Worm (Caenorhabditis elegans) whole organism, early embryonic: ENCODE data around the gene obr-3.

Source experiments
- B0310.2 ChIP-seq: sonication (generic microtip); optimal IDR thresholded peaks from 2 replicates; lab custom pipeline; 2016; ENCODE audit warnings: mild to moderate bottlenecking, missing genetic modification characterization, missing compliant biosample characterization
- F13C5.2 ChIP-seq: sonication (generic microtip); optimal IDR thresholded peaks from 2 replicates; lab custom pipeline; 2017; ENCODE audit warnings: mild to moderate bottlenecking, missing genetic modification characterization, inconsistent platforms, missing compliant biosample characterization
- aly-1 ChIP-seq: sonication (generic microtip); optimal IDR thresholded peaks from 2 replicates; lab custom pipeline; 2016; ENCODE audit warnings: missing genetic modification characterization, missing compliant biosample characterization
- ama-1 ChIP-seq: fragments of 150-350 bp; optimal IDR thresholded peaks from 2 replicates; lab custom pipeline; 2014
- ceh-13 ChIP-seq: fragments of 200-800 bp; sonication (Bioruptor generic); optimal IDR thresholded peaks from 2 replicates; lab custom pipeline; 2018; ENCODE audit warnings: mild to moderate bottlenecking, missing genetic modification characterization, missing compliant biosample characterization
- ceh-36 ChIP-seq: sonication (generic microtip); optimal IDR thresholded peaks from 2 replicates; lab custom pipeline; 2016; ENCODE audit warnings: missing genetic modification characterization, inconsistent platforms, missing compliant biosample characterization
- ets-7 ChIP-seq: sonication (generic microtip); optimal IDR thresholded peaks from 2 replicates; lab custom pipeline; 2016; ENCODE audit warnings: missing genotype, missing genetic modification characterization, missing compliant biosample characterization
- flt-1 ChIP-seq: fragments of 200-800 bp; sonication (Bioruptor generic); IDR thresholded peaks from 2 replicates; pipeline ENCODE4 v1.3.6; 2022; ENCODE audit warnings: missing genetic modification characterization, missing compliant biosample characterization
- hmbx-1 ChIP-seq: sonication (generic microtip); optimal IDR thresholded peaks from 2 replicates; lab custom pipeline; 2016; ENCODE audit warnings: mild to moderate bottlenecking, missing genetic modification characterization, missing compliant biosample characterization
- hmg-4 ChIP-seq: fragments of 200-800 bp; sonication (Bioruptor generic); optimal IDR thresholded peaks from 2 replicates; lab custom pipeline; 2018; ENCODE audit warnings: mild to moderate bottlenecking, missing genetic modification characterization, missing compliant biosample characterization
- hnd-1 ChIP-seq: sonication (generic microtip); optimal IDR thresholded peaks from 2 replicates; lab custom pipeline; 2016; ENCODE audit warnings: missing genetic modification characterization, missing compliant biosample characterization
- pes-1 ChIP-seq: fragments of 200-800 bp; sonication (Bioruptor generic); IDR thresholded peaks from 2 replicates; pipeline ENCODE4 v1.3.6; 2022; ENCODE audit warnings: missing genetic modification reagents, missing genetic modification characterization, missing compliant biosample characterization
- scrt-1 ChIP-seq: fragments of 200-800 bp; sonication (Bioruptor generic); IDR thresholded peaks from 2 replicates; pipeline ENCODE4 v1.3.6; 2022; ENCODE audit warnings: missing genetic modification characterization, missing compliant biosample characterization
- sea-1 ChIP-seq: fragments of 200-800 bp; sonication (Bioruptor generic); conservative IDR thresholded peaks from 2 replicates; pipeline ENCODE4 v1.3.6; 2022; ENCODE audit warnings: missing genetic modification characterization, missing compliant biosample characterization
- tbx-11 ChIP-seq: fragments of 200-800 bp; sonication (Bioruptor generic); IDR thresholded peaks from 2 replicates; pipeline ENCODE4 v1.3.6; 2022; ENCODE audit warnings: missing genetic modification characterization, missing compliant biosample characterization
- tbx-37 ChIP-seq: fragments of 200-800 bp; sonication (Bioruptor generic); conservative IDR thresholded peaks from 2 replicates; pipeline ENCODE4 v1.3.6; 2022; ENCODE audit warnings: missing genetic modification reagents, missing genetic modification characterization, missing compliant biosample characterization
- tra-4 ChIP-seq: sonication (generic microtip); optimal IDR thresholded peaks from 2 replicates; lab custom pipeline; 2017; ENCODE audit warnings: missing genetic modification characterization, missing compliant biosample characterization

Gene obr-3

DNA sequence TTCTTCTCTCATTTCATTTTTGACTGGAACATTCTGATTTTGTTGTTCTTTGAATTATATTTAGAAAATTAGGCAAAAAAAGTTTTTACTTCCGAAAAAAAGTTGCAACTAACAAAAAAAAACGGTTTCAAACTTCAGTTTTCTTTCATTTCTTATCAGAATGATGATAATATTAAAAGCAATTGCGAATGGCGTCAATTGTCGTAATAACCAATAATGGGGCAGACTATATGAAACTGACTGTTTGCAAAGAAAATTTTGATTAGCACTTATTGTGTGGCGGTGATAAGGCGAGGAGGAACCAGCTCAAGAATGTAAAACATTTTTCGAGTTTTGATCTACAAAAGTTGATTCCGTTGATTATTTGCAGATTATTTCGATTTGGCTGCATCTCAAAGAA is 36.9 kb downstream of the obr-3 start:
- TF ChIP-seq flt-1 (GFP tag; lab: Robert Waterston, UW): no peak
- no peak for TF ChIP-seq tbx-37 (GFP tag; lab: Robert Waterston, UW)
- no peak for TF ChIP-seq tbx-11 (GFP tag; lab: Robert Waterston, UW)
- TF ChIP-seq ets-7 (tag; lab: Kevin White, UChicago): no peak
- no peak for TF ChIP-seq aly-1 (tag; lab: Kevin White, UChicago)
- no peak for TF ChIP-seq F13C5.2 (tag; lab: Kevin White, UChicago)

DNA sequence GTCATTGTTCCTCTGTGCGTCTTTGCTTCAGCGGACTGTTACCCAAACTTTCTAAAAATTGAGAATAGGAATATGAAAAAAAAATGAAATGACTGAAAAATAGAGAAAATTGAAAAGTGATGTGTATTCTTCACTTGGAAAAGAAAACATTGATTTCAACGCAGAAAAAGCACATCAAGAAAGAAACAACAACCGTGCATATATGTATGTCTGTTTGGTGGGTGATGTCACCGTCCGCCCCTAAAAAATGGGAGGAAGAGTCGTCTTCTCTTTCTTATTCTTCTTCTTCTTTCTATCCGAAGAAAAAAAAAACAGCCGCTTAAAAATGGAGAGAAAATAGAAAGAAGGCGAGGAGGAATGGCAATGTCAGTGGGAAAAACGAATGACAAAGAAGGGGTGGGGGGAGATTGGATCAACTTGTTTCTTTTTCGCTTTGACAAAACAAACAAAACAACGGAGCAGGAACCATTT is 39.1 kb downstream of the obr-3 start, which contains the start of gene nkb-3:
TSS of gene nkb-3 (minus strand) at position 51 of the 471 bp plus-strand sequence.
- TF ChIP-seq B0310.2: no peak

DNA sequence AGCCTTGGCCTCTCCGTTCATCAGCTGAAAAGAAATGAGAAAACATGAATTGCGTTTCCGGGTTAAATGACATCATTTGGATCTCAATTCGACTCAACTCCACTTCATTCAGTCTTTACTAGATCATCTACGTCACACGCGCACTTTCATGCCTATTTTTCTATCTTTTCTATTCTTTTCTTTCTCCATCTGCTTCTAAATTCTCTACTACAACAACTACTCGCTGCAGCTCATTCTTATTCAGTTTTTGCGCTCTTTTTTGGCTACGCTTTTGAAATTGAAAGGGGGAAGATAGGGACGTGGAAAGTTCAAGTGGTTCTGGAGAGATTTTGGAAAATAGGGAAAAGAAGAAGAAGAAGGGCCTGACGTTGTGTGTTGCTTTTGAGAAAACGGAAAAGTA is 41.1 kb downstream of the obr-3 start:
- TF ChIP-seq ceh-13 (GFP tag; lab: Kevin White, UChicago): no peak
- no peak for TF ChIP-seq ets-7 (tag; lab: Kevin White, UChicago)
- TF ChIP-seq flt-1 (GFP tag; lab: Robert Waterston, UW): no peak
- TF ChIP-seq sea-1 (GFP tag; lab: Robert Waterston, UW): no peak
- TF ChIP-seq tbx-11 (GFP tag; lab: Robert Waterston, UW): no peak
- no peak for TF ChIP-seq hnd-1
- no peak for TF ChIP-seq F13C5.2 (tag; lab: Kevin White, UChicago)
- no peak for TF ChIP-seq B0310.2
- no peak for TF ChIP-seq tra-4 (tag; lab: Kevin White, UChicago)
- no peak for TF ChIP-seq hmbx-1
- no peak for TF ChIP-seq tbx-37 (GFP tag; lab: Robert Waterston, UW)
- no peak for TF ChIP-seq ama-1
- no peak for TF ChIP-seq aly-1 (tag; lab: Kevin White, UChicago)
- no peak for TF ChIP-seq pes-1 (GFP tag; lab: Robert Waterston, UW)
- no peak for TF ChIP-seq ceh-36
- TF ChIP-seq scrt-1: no peak
- no peak for TF ChIP-seq hmg-4 (GFP tag; lab: Kevin White, UChicago)

DNA sequence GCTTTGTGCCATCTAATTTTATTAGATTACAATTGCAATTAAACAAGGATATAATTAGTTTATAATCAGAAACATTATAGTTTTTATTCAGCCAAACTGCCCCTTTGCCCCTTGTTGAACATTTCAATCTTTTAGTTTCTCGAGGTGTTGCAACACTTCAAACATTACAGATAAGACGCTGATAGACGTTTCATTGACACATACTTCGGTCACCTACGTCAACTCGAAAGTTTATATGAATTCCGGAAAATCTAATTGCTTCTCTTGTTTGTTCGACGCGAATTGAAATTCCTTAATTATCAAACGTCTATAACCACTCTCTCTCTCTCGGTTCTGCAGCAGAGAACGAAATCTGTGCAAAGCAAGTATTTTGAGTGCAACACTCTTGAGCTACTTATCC is 42.4 kb downstream of the obr-3 start:
- TF ChIP-seq tbx-11 (GFP tag; lab: Robert Waterston, UW) (no peak), hmg-4 (GFP tag; lab: Kevin White, UChicago) (no peak), tbx-37 (GFP tag; lab: Robert Waterston, UW) (no peak), B0310.2 (no peak), pes-1 (GFP tag; lab: Robert Waterston, UW) (no peak), ceh-13 (GFP tag; lab: Kevin White, UChicago) (no peak), hmbx-1 (no peak), aly-1 (tag; lab: Kevin White, UChicago) (no peak), hnd-1 (no peak), ama-1 (no peak), ceh-36 (no peak), sea-1 (GFP tag; lab: Robert Waterston, UW) (no peak), scrt-1 (no peak)

DNA sequence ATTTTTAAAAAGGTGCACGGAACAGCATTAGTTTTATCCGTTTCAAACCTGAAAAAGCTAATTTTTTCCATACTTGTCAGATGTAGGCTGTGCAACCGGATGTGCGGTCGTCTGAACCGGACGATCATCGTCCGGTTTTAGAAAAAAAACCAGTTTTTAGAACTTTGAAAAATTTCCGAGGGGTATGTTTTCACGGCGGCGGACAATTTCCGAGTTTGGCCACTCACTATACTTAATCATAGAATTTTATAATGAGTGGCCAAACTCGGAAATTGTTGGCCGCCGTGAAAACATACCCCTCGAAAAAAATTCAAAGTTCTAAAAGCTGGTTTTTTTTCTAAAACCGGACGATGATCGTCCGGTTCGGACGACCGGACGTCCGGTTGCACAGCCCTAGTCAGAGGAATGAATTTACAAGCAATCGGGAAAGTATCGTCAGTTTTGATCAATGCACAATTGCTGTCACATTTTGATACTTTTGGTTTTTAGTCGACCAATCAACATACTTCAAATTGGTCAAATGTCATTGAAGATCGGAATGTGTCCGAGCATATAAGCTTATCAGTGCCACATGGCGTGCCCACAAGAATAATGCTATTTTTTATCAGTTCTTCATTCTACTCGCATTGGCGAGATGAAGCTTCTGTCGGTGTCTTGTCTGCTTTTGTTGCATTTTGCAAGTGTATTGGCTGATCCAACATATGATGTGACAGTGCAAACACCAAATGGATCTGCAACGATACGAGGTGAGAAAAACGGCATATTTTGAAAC is 49.8 kb downstream of the obr-3 start, which contains the start of gene cest-13:
TSS of gene cest-13 (plus strand) at position 562 of the 772 bp plus-strand sequence.
- TF ChIP-seq ceh-36: no peak
- no peak for TF ChIP-seq ceh-13 (GFP tag; lab: Kevin White, UChicago)

DNA sequence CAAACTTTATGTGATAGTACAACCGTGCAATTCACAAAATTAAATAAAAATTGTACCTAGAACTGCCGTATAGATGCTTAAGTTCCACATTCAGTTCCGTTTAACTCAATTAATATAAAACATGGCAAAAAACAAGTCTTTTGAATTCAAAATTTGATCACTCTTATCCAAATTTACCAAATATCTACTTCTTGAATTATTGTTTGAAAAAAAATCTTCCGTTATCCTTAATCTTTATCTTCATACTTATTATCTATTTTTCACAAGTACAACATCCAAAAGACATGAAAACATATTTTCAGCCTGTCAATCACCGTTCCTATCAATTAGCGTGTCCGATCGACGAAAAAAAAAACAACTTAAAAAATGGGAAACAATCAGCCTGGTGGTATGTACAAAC is 54.2 kb downstream of the obr-3 start, which contains the start of gene aakb-1:
TSS of gene aakb-1 (plus strand) at position 301 of the 400 bp plus-strand sequence.
- TF ChIP-seq B0310.2 (no peak), pes-1 (GFP tag; lab: Robert Waterston, UW) (no peak), F13C5.2 (tag; lab: Kevin White, UChicago) (no peak), flt-1 (GFP tag; lab: Robert Waterston, UW) (no peak), tbx-37 (GFP tag; lab: Robert Waterston, UW) (no peak), ceh-13 (GFP tag; lab: Kevin White, UChicago) (no peak), hmbx-1 (no peak), ets-7 (tag; lab: Kevin White, UChicago) (no peak), hnd-1 (no peak), hmg-4 (GFP tag; lab: Kevin White, UChicago) (no peak), ama-1 (no peak), tra-4 (tag; lab: Kevin White, UChicago) (no peak), ceh-36 (no peak), tbx-11 (GFP tag; lab: Robert Waterston, UW) (no peak), scrt-1 (no peak)

DNA sequence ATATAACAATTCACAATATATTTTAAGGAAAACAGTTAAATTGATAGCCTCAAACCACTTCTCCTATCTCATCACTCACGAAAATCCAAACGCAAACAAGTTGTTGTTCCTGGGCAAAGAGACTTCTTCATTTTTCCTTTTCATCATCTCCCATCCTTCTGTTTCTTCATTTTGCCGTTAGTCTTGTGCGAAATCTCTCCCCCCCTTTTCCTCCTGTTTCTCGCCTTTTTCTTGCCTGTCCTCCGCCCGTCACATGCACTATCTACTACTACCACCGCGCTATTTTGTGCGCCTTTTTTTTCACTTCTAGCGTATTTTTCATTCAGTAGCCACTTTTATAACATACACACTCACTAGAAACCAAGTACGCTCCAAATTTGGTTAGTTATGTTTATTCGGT is 55.2 kb downstream of the obr-3 start:
- TF ChIP-seq ets-7 (tag; lab: Kevin White, UChicago) (no peak), hmg-4 (GFP tag; lab: Kevin White, UChicago) (no peak), hmbx-1 (no peak), ceh-13 (GFP tag; lab: Kevin White, UChicago) (no peak), aly-1 (tag; lab: Kevin White, UChicago) (no peak), tbx-11 (GFP tag; lab: Robert Waterston, UW) (no peak), scrt-1 (no peak), sea-1 (GFP tag; lab: Robert Waterston, UW) (no peak), F13C5.2 (tag; lab: Kevin White, UChicago) (no peak), tbx-37 (GFP tag; lab: Robert Waterston, UW) (no peak), hnd-1 (no peak), ama-1 (no peak), B0310.2 (no peak), flt-1 (GFP tag; lab: Robert Waterston, UW) (no peak), ceh-36 (no peak), pes-1 (GFP tag; lab: Robert Waterston, UW) (no peak), tra-4 (tag; lab: Kevin White, UChicago) (no peak)
